Worm (Caenorhabditis elegans): ENCODE results near the gene ima-3.

DNA sequence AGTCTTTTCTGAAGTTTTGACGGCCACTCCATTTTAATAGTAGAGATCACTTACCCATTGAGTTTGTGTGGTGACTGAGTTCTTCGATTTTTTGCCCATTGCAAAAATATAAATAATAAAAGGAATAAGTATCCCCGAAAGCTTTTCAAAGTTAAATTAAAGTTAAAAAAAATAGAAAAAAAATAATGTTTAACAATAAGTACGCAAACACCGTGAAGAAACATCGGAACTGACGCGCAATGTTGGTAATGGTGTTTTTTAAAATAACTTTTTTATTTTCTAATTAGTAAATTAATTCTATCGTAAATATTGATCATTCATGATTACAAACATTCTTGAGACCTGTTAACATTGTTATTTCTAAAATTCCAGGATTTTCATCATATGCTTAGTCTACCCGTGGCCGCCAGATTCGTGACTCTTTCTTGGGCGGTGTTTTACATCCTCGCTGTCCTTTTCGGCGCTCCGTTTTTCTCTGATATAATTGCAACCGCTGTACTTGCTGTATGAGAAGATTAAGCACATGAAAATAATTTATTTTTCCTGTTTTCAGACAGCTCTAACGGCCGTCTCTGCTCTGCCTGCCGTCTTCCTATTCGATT, 5.1 kb downstream of the ima-3 start, which contains the start of the genes F49E8.7, F49E8.8 and nprl-2:
- no peak for TF ChIP-seq dmd-4 (tag; optimal IDR thresholded peaks at IDR 0.05)
- no peak for TF ChIP-seq lin-13 (GFP tag; optimal IDR thresholded peaks at IDR 0.05)
- no peak for TF ChIP-seq egl-27 (tag; optimal IDR thresholded peaks at IDR 0.05)
- no peak for TF ChIP-seq mab-5 (tag; optimal IDR thresholded peaks at IDR 0.05)
- TF ChIP-seq fos-1 (tag; optimal IDR thresholded peaks at IDR 0.05), result no peak
- no peak for TF ChIP-seq nhr-237 (tag; optimal IDR thresholded peaks at IDR 0.05)
- TF ChIP-seq lin-39 (tag; optimal IDR thresholded peaks at IDR 0.05), result no peak
- TF ChIP-seq snpc-4 (tag; optimal IDR thresholded peaks at IDR 0.05), result no peak
- no peak for TF ChIP-seq nhr-11 (tag; optimal IDR thresholded peaks at IDR 0.05)
- TF ChIP-seq nhr-77 (tag; optimal IDR thresholded peaks at IDR 0.05), result no peak

All from whole organism, L2 larva.